Worm (Caenorhabditis elegans): ENCODE data around the gene smg-7.

- TF ChIP-seq snpc-4 (GFP tag; optimal IDR thresholded peaks at IDR 0.05) (no peak), snpc-4 (tag; optimal IDR thresholded peaks at IDR 0.05) (no peak), C17E4.6 (GFP tag; IDR thresholded peaks at IDR 0.05) (no peak), pha-4 (tag; optimal IDR thresholded peaks at IDR 0.05) (no peak), nfyb-1 (GFP tag; IDR thresholded peaks at IDR 0.05) (no peak), ztf-6 (GFP tag; IDR thresholded peaks at IDR 0.05) (no peak), aptf-3 (GFP tag; IDR thresholded peaks at IDR 0.05) (no peak)
These were observed 2.1 kb downstream of the smg-7 start, which contains the start of gene Y73B6A.3 for ce11 chrIV:6740190-6740589.

Data from whole organism, young adult.